Worm (Caenorhabditis elegans): Measurements from ENCODE around the gene T26C5.3.

DNA sequence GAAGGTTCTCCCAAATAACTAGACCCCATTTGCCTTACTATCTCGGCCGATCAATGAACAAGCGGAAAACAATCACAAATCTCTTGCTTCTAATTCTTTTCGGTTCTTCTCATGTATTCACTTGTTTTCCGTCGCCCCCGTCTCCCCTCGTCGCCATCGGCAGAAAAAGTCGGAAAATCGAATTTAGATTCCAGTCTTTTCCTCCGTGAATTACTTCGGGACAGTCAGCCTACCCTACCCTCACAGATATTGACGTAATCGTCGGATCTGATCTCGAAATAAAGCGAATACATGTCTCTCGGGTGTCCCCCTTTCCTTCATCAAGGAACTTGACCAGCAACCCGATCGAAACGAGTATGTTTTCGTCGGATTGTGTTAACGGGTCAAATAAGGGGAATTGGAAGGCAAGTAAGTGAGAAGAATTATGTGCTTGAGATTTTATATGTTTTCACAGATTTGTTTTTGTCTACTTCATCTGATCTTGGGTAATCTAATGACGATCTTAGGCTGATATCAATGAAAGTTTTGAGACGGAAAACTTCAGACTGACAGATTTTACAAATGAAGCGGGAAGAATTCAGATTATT is 45.8 kb upstream of the T26C5.3 start:
- no peak for TF ChIP-seq hmbx-1 (tag; optimal IDR thresholded peaks at IDR 0.05)
- TF ChIP-seq ceh-13 (GFP tag; optimal IDR thresholded peaks at IDR 0.05), result no peak
- TF ChIP-seq tra-4 (tag; optimal IDR thresholded peaks at IDR 0.05), result no peak
- TF ChIP-seq ama-1 (optimal IDR thresholded peaks at IDR 0.05), result no peak
- TF ChIP-seq flt-1 (GFP tag; IDR thresholded peaks at IDR 0.05), result no peak
- TF ChIP-seq scrt-1 (GFP tag; IDR thresholded peaks at IDR 0.05), result no peak
- TF ChIP-seq pes-1 (GFP tag; IDR thresholded peaks at IDR 0.05), result no peak

Data from whole organism, early embryonic.